Fruit fly (Drosophila melanogaster) whole organism, pupa: ENCODE results near the gene Polr3A.

Source experiments
- CG10348 ChIP-seq: fragments of 200-800 bp; sonication (Bioruptor generic); IDR thresholded peaks from 2 replicates; pipeline ENCODE4 v1.3.6; 2022; ENCODE audit warnings: missing biosample characterization, missing genetic modification characterization
- CG12605 ChIP-seq: fragments of 200-800 bp; sonication (Bioruptor generic); IDR thresholded peaks from 2 replicates; pipeline ENCODE4 v1.3.6; 2022; ENCODE audit warnings: missing biosample characterization, missing genetic modification characterization
- CG13204 ChIP-seq: fragments of 200-800 bp; sonication (Bioruptor generic); optimal IDR thresholded peaks from 2 replicates; lab custom pipeline; 2018; ENCODE audit warnings: missing biosample characterization, mild to moderate bottlenecking, missing genetic modification characterization, moderate library complexity
- CG14655 ChIP-seq: fragments of 200-800 bp; sonication (Bioruptor generic); optimal IDR thresholded peaks from 3 replicates; lab custom pipeline; 2017; ENCODE audit warnings: mild to moderate bottlenecking, missing biosample characterization, missing genetic modification reagents, missing genetic modification characterization
- CG15710 ChIP-seq: fragments of 200-800 bp; sonication (Bioruptor generic); optimal IDR thresholded peaks from 2 replicates; lab custom pipeline; 2018; ENCODE audit warnings: missing biosample characterization, mild to moderate bottlenecking, missing genetic modification characterization, moderate library complexity
- CG17806 ChIP-seq: fragments of 200-800 bp; sonication (Bioruptor generic); optimal IDR thresholded peaks from 2 replicates; lab custom pipeline; 2018; ENCODE audit warnings: missing biosample characterization, mild to moderate bottlenecking, missing genetic modification characterization, moderate library complexity
- CG32121 ChIP-seq: fragments of 200-800 bp; sonication (Bioruptor generic); IDR thresholded peaks from 2 replicates; pipeline ENCODE4 v1.3.6; 2022; ENCODE audit warnings: missing biosample characterization, missing genetic modification characterization
- CG34367 ChIP-seq: fragments of 200-800 bp; sonication (Bioruptor generic); optimal IDR thresholded peaks from 2 replicates; lab custom pipeline; 2018; ENCODE audit warnings: missing biosample characterization, mild to moderate bottlenecking, missing genetic modification characterization
- CG4496 ChIP-seq: fragments of 200-800 bp; sonication (Bioruptor generic); IDR thresholded peaks from 3 replicates; pipeline ENCODE4 v1.3.6; 2022; ENCODE audit warnings: missing biosample characterization, missing genetic modification characterization
- CG8159 ChIP-seq: fragments of 200-800 bp; sonication (Bioruptor generic); optimal IDR thresholded peaks from 3 replicates; lab custom pipeline; 2018; ENCODE audit warnings: missing biosample characterization, mild to moderate bottlenecking, missing genetic modification characterization, moderate library complexity
- CG8301 ChIP-seq: fragments of 200-800 bp; sonication (Bioruptor generic); optimal IDR thresholded peaks from 2 replicates; lab custom pipeline; 2018; ENCODE audit warnings: missing biosample characterization, mild to moderate bottlenecking, missing genetic modification characterization
- CG9948 ChIP-seq: fragments of 200-800 bp; sonication (Bioruptor generic); optimal IDR thresholded peaks from 2 replicates; lab custom pipeline; 2018; ENCODE audit warnings: missing biosample characterization, mild to moderate bottlenecking, missing genetic modification characterization, moderate library complexity
- D1 ChIP-seq: fragments of 200-800 bp; sonication (Bioruptor generic); optimal IDR thresholded peaks from 2 replicates; lab custom pipeline; 2018; ENCODE audit warnings: missing biosample characterization, mild to moderate bottlenecking, missing genetic modification characterization, moderate library complexity
- EcR ChIP-seq: fragments of 200-800 bp; sonication (Bioruptor generic); optimal IDR thresholded peaks from 3 replicates; lab custom pipeline; 2019; ENCODE audit warnings: missing biosample characterization, missing genetic modification characterization, mild to moderate bottlenecking, moderate library complexity, missing genetic modification reagents
- Ets98B ChIP-seq: fragments of 200-800 bp; sonication (Bioruptor generic); IDR thresholded peaks from 2 replicates; pipeline ENCODE4 v1.3.6; 2022; ENCODE audit warnings: missing biosample characterization, missing genetic modification characterization
- Pif1A ChIP-seq: fragments of 200-800 bp; sonication (Bioruptor generic); optimal IDR thresholded peaks from 3 replicates; lab custom pipeline; 2016; ENCODE audit warnings: missing biosample characterization, missing genetic modification characterization
- Pif1B ChIP-seq: fragments of 200-800 bp; sonication (Bioruptor generic); optimal IDR thresholded peaks from 3 replicates; lab custom pipeline; 2016; ENCODE audit warnings: missing biosample characterization, missing genetic modification characterization
- Snoo ChIP-seq: fragments of 200-800 bp; sonication (Bioruptor generic); optimal IDR thresholded peaks from 3 replicates; lab custom pipeline; 2017; ENCODE audit warnings: missing biosample characterization, mild to moderate bottlenecking, missing genetic modification characterization, inconsistent platforms
- fd96Ca ChIP-seq: fragments of 200-800 bp; sonication (Bioruptor generic); IDR thresholded peaks from 3 replicates; pipeline ENCODE4 v1.3.6; 2022; ENCODE audit warnings: missing biosample characterization, missing genetic modification characterization
- gl ChIP-seq: fragments of 200-800 bp; sonication (Bioruptor generic); optimal IDR thresholded peaks from 2 replicates; lab custom pipeline; 2018; ENCODE audit warnings: missing biosample characterization, mild to moderate bottlenecking, missing genetic modification characterization
- rn ChIP-seq: fragments of 200-800 bp; sonication (Bioruptor generic); IDR thresholded peaks from 2 replicates; pipeline ENCODE4 v1.3.6; 2022; ENCODE audit warnings: missing biosample characterization, missing genetic modification characterization

Gene Polr3A

DNA sequence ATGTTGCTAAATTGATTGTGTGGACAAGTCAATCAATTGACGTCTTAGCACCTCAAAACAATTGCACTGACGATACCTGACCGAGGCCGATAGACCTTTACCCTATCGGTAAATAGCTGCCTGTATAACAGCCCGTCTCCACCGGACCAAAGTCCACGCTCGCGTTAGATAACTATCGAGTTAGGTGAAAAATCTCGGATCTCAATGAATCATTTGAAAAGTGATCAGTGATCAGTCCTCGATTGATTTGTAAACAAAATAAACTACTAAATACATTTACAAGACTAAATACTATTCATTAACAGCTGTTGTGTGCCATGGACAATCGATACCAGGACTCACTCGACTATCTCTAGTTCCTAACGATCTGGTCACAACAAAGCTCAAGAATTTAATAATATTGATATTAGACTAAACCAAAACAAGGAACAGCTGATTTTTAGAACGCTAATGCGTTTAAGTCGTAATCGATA is 36.4 kb downstream of the Polr3A start, which contains the start of the genes sordd2 and CG15602:
sordd2 (minus strand) TSS at position 78 of the 473 bp plus-strand sequence.
CG15602 (plus strand) TSS at position 342 of the 473 bp plus-strand sequence.
- peak; percentile 52; the same call in 2 of the 3 replicates for TF ChIP-seq CG4496 (GFP tag; lab: Robert Waterston, UW)

DNA sequence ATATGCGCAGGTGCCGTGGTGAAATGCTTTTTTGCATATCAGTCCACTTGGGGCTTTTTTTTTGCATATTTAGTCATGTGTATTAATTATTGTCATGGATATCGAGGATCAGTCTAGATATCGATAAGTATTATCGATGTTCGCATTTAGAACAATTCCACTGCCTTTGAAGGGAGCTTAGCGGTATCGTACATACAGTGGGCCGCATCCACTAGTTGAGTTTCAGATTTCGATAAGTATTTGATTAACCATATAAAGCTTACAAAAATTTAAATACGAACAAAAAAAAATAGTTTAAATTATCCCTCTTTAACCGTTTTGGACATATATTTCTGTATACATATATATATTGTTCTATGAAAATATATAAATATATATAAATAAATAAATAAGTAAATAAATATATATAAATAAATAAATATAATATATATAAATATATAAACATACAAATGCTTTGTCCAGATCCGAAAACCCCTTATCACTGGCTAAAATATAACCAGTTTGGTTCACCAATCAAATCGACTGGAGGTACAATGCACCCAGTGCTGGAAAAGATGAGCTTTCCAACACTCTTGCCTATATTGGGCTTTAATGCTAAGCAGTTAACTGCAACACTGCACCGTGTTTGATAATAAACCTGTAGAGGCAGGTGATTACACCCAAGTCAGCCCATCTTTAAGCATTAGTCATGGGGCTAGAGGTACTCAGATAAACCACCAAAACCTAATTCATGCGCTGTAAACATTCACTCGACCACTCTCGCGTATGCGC is 40.3 kb downstream of the Polr3A start:
- TF ChIP-seq CG9948 (tag; lab: Kevin White, UChicago) (peak; percentile 21), Pif1A (GFP tag; lab: Kevin White, UChicago) (no peak), CG34367 (peak; percentile 0), EcR (no peak), CG8159 (tag; lab: Kevin White, UChicago) (peak; percentile 22), CG15710 (tag; lab: Kevin White, UChicago) (peak; percentile 3), Ets98B (GFP tag; lab: Robert Waterston, UW) (no peak), CG17806 (peak; percentile 22), CG4496 (GFP tag; lab: Robert Waterston, UW) (0 out of 3 replicates have a peak, but pooled peaks have one; percentile 32)

DNA sequence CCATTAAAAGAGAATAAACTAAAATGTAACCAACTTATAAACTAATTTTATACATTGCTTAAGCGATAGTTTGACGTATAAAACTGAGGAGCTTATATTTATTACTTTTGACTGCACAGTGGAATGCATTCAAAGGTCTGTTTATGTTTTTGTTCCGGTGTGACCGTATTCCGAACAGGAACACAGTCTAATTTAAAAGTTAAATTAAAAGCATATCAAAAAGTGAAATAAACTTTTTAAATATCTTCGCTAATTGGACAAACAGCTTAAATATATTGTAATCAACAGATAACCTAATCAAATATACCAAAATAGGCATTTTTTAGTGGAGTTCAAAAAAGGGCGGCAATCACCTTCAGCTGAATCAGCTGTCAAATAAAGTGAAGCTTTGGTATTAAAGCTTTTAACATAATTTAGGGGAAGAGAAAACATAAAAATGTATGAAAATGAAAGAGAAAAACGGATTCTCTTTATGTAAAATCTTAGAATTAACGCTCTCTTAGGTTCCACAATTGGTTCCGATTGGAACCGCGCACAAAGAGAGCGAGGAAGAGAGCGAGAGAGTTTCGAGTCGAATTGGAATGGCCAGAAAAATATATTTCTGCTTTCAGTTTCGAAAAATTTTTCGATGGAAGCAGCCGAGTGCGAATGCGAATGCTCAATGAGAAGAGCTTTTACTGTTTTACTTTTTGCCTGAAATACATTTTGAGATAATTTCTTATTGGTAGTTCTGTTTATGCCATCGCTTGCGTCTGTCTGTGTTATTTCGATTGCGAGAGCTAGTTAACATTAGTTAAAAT is 41.2 kb downstream of the Polr3A start, which contains the start of the genes PGRP-LE and sd:
PGRP-LE (minus strand) TSS at position 117 of the 800 bp plus-strand sequence.
sd (plus strand) TSS at position 607 of the 800 bp plus-strand sequence.
- TF ChIP-seq Ets98B (GFP tag; lab: Robert Waterston, UW) (peak; percentile 54; the same call in 1 of the 2 replicates), CG12605 (GFP tag; lab: Robert Waterston, UW) (no peak)

DNA sequence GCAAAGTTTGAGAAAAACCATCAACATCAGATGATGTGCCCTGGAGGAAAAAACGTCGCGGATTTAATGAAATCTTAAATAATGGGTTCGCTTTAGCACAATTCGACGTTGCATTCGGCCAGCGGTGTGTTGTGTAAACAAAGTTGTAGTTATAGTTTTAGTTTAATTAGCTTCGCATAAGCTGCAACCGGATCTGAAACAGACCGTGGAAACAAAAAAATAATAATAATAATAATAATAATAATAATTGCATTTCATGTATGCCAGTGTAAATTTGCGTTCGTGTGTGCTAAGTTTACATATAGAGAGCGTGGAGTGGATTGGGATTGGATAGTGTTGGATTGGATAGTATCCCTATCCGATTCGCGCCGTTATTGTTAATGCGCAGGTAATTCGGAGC is 42.0 kb downstream of the Polr3A start:
- no peak for TF ChIP-seq Snoo (tag; lab: Kevin White, UChicago)
- no peak for TF ChIP-seq Pif1B (GFP tag; lab: Kevin White, UChicago)
- 0 out of 3 replicates have a peak, but pooled peaks have one; percentile 47 for TF ChIP-seq fd96Ca (GFP tag; lab: Robert Waterston, UW)
- TF ChIP-seq CG4496 (GFP tag; lab: Robert Waterston, UW), result peak; percentile 65; the same call in 1 of the 3 replicates
- TF ChIP-seq CG15710 (tag; lab: Kevin White, UChicago), result peak; percentile 17
- no peak for TF ChIP-seq CG10348 (GFP tag; lab: Robert Waterston, UW)
- TF ChIP-seq Ets98B (GFP tag; lab: Robert Waterston, UW), result peak; percentile 38; the same call in 1 of the 2 replicates
- no peak for TF ChIP-seq CG34367
- no peak for TF ChIP-seq rn
- TF ChIP-seq CG8301 (tag; lab: Kevin White, UChicago), result peak; percentile 18
- TF ChIP-seq D1 (tag; lab: Kevin White, UChicago), result no peak
- peak; percentile 18 for TF ChIP-seq CG9948 (tag; lab: Kevin White, UChicago)
- TF ChIP-seq Pif1A (GFP tag; lab: Kevin White, UChicago), result peak; percentile 3
- TF ChIP-seq CG14655 (GFP tag; lab: Kevin White, UChicago), result peak; percentile 48
- peak; percentile 26 for TF ChIP-seq CG8159 (tag; lab: Kevin White, UChicago)
- TF ChIP-seq CG12605 (GFP tag; lab: Robert Waterston, UW), result 0 out of 2 replicates have a peak, but pooled peaks have one; percentile 18
- no peak for TF ChIP-seq EcR
- no peak for TF ChIP-seq gl
- TF ChIP-seq CG13204 (GFP tag; lab: Kevin White, UChicago), result no peak
- peak; percentile 22 for TF ChIP-seq CG17806
- no peak for TF ChIP-seq CG32121 (GFP tag; lab: Robert Waterston, UW)

DNA sequence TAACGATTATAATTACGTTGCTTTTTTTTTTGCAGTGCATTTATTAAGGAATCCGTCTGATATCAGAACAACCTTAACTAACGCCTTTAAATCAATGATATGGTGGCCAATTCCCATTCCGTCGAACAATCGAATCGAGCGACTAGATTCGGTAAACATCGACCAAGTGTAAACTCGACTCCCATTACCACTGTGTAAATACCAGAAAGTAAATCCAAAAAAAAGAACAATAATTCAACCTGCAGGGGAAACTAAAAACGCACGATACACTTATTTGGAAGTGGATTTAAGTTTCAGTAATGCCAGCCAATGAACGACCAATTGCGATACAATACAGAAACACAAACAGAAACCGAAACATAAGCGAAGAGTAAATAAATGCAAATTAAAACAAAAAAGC is 42.8 kb downstream of the Polr3A start:
- TF ChIP-seq CG14655 (GFP tag; lab: Kevin White, UChicago) (no peak), CG13204 (GFP tag; lab: Kevin White, UChicago) (no peak), Snoo (tag; lab: Kevin White, UChicago) (no peak), rn (no peak), CG12605 (GFP tag; lab: Robert Waterston, UW) (no peak), Pif1B (GFP tag; lab: Kevin White, UChicago) (no peak), Ets98B (GFP tag; lab: Robert Waterston, UW) (no peak), CG10348 (GFP tag; lab: Robert Waterston, UW) (no peak), CG8301 (tag; lab: Kevin White, UChicago) (no peak), Pif1A (GFP tag; lab: Kevin White, UChicago) (no peak), fd96Ca (GFP tag; lab: Robert Waterston, UW) (no peak), EcR (no peak), CG17806 (no peak)

DNA sequence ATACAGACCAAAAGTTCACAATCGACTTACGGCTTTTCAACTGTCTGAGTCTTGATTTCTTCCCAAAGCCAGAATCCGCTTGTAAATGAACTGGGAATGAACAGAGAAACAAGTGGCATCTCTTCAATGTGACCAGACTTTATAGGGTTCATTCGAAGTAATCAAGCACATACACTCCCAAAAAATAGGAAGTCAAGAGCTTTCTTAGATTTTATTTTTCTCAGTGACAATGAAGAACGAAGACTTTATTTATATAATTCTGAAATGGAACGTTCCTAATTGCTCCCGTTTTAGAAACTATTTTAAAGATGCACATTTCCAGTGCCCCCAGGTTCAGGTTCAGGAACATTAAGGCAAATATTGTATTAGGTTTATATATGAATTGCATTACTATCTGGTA is 45.2 kb downstream of the Polr3A start:
- TF ChIP-seq Ets98B (GFP tag; lab: Robert Waterston, UW), result no peak
- TF ChIP-seq Snoo (tag; lab: Kevin White, UChicago), result no peak
- TF ChIP-seq CG8301 (tag; lab: Kevin White, UChicago), result no peak
- no peak for TF ChIP-seq fd96Ca (GFP tag; lab: Robert Waterston, UW)
- no peak for TF ChIP-seq rn
- TF ChIP-seq CG32121 (GFP tag; lab: Robert Waterston, UW), result no peak
- TF ChIP-seq, all 21 proteins: peak for 0
